Fruit fly (Drosophila melanogaster) whole organism, embryonic: ENCODE results near the gene Mlp84B.

Source experiments
- Adf1 ChIP-seq: fragments of 200-800 bp; sonication (Bioruptor generic); IDR thresholded peaks from 2 replicates; pipeline ENCODE4 v1.3.6; 2022; ENCODE audit warnings: missing biosample characterization, missing genetic modification characterization
- BEAF-32 ChIP-seq: fragments of 200-800 bp; sonication (Bioruptor generic); optimal IDR thresholded peaks from 3 replicates; lab custom pipeline; 2017; ENCODE audit warnings: missing biosample characterization, missing genetic modification characterization, mild to moderate bottlenecking, moderate library complexity, missing genetic modification reagents
- Blimp-1 ChIP-seq: fragments of 200-800 bp; sonication (Bioruptor generic); optimal IDR thresholded peaks from 3 replicates; lab custom pipeline; 2018; ENCODE audit warnings: missing biosample characterization, missing genetic modification characterization, mild to moderate bottlenecking, moderate library complexity, missing genetic modification reagents
- CG10147 ChIP-seq: fragments of 200-800 bp; sonication (Bioruptor generic); optimal IDR thresholded peaks from 2 replicates; lab custom pipeline; 2019; ENCODE audit warnings: missing biosample characterization, mild to moderate bottlenecking, missing genetic modification characterization, moderate library complexity
- CG11504 ChIP-seq: fragments of 200-800 bp; sonication (Bioruptor generic); optimal IDR thresholded peaks from 3 replicates; lab custom pipeline; 2019; ENCODE audit warnings: missing biosample characterization, mild to moderate bottlenecking, missing genetic modification characterization, moderate library complexity
- CG11723 ChIP-seq: fragments of 200-800 bp; sonication (Bioruptor generic); optimal IDR thresholded peaks from 2 replicates; lab custom pipeline; 2017; ENCODE audit warnings: missing biosample characterization, mild to moderate bottlenecking, missing genetic modification characterization
- CG12942 ChIP-seq: fragments of 200-800 bp; sonication (Bioruptor generic); optimal IDR thresholded peaks from 3 replicates; lab custom pipeline; 2016; ENCODE audit warnings: missing biosample characterization, missing genetic modification characterization
- CG13775 ChIP-seq: fragments of 200-800 bp; sonication (Bioruptor generic); optimal IDR thresholded peaks from 3 replicates; lab custom pipeline; 2017; ENCODE audit warnings: missing biosample characterization, mild to moderate bottlenecking, missing genetic modification characterization
- CG15601 ChIP-seq: fragments of 200-800 bp; sonication (Bioruptor generic); optimal IDR thresholded peaks from 3 replicates; lab custom pipeline; 2019; ENCODE audit warnings: missing biosample characterization, mild to moderate bottlenecking, missing genetic modification characterization, moderate library complexity
- CG31224 ChIP-seq: fragments of 200-800 bp; sonication (Bioruptor generic); IDR thresholded peaks from 2 replicates; pipeline ENCODE4 v1.3.6; 2022; ENCODE audit warnings: missing biosample characterization, missing genetic modification characterization
- CG31441 ChIP-seq: fragments of 200-800 bp; sonication (Bioruptor generic); IDR thresholded peaks from 2 replicates; pipeline ENCODE4 v1.3.6; 2022; ENCODE audit warnings: missing biosample characterization, missing genetic modification characterization
- CG7556 ChIP-seq: fragments of 200-800 bp; sonication (Bioruptor generic); optimal IDR thresholded peaks from 2 replicates; lab custom pipeline; 2017; ENCODE audit warnings: missing biosample characterization, mild to moderate bottlenecking, missing genetic modification characterization
- CG7963 ChIP-seq: fragments of 200-800 bp; sonication (Bioruptor generic); IDR thresholded peaks from 3 replicates; pipeline ENCODE4 v1.3.6; 2022; ENCODE audit warnings: missing biosample characterization, missing genetic modification characterization; ENCODE audit not compliant: partially characterized antibody
- CG9609 ChIP-seq: fragments of 200-800 bp; sonication (Bioruptor generic); optimal IDR thresholded peaks from 3 replicates; lab custom pipeline; 2016; ENCODE audit warnings: missing biosample characterization, missing genetic modification characterization
- CG9727 ChIP-seq: fragments of 200-800 bp; sonication (Bioruptor generic); optimal IDR thresholded peaks from 3 replicates; lab custom pipeline; 2017; ENCODE audit warnings: missing biosample characterization, mild to moderate bottlenecking, missing genetic modification characterization
- Doc3 ChIP-seq: fragments of 200-800 bp; sonication (Bioruptor generic); IDR thresholded peaks from 3 replicates; pipeline ENCODE4 v1.3.6; 2022; ENCODE audit warnings: missing biosample characterization, missing genetic modification characterization; ENCODE audit not compliant: partially characterized antibody
- Elba2 ChIP-seq: fragments of 200-800 bp; sonication (Bioruptor generic); optimal IDR thresholded peaks from 3 replicates; lab custom pipeline; 2016; ENCODE audit warnings: missing biosample characterization, missing genetic modification characterization
- HLH4C ChIP-seq: fragments of 200-800 bp; sonication (Bioruptor generic); IDR thresholded peaks from 3 replicates; pipeline ENCODE4 v1.3.6; 2022; ENCODE audit warnings: missing biosample characterization, missing genetic modification characterization; ENCODE audit not compliant: partially characterized antibody
- HLH54F ChIP-seq: fragments of 200-800 bp; sonication (Bioruptor generic); optimal IDR thresholded peaks from 3 replicates; lab custom pipeline; 2016; ENCODE audit warnings: missing biosample characterization, missing genetic modification characterization
- HmgZ ChIP-seq: fragments of 200-800 bp; sonication (Bioruptor generic); optimal IDR thresholded peaks from 2 replicates; lab custom pipeline; 2018; ENCODE audit warnings: missing biosample characterization, mild to moderate bottlenecking, missing genetic modification characterization
- MTF-1 ChIP-seq: fragments of 200-800 bp; sonication (Bioruptor generic); optimal IDR thresholded peaks from 2 replicates; lab custom pipeline; 2018; ENCODE audit warnings: missing biosample characterization, mild to moderate bottlenecking, missing genetic modification characterization, borderline replicate concordance
- Med ChIP-seq: fragments of 200-800 bp; sonication (Bioruptor generic); peaks from one replicate; lab custom pipeline; 2016; ENCODE audit warnings: missing biosample characterization, missing genetic modification characterization, mild to moderate bottlenecking, inconsistent platforms, moderate library complexity
- NfI ChIP-seq: fragments of 200-800 bp; sonication (Bioruptor generic); optimal IDR thresholded peaks from 3 replicates; lab custom pipeline; 2018; ENCODE audit warnings: missing biosample characterization, mild to moderate bottlenecking, missing genetic modification characterization, moderate library complexity
- Ptx1 ChIP-seq: fragments of 200-800 bp; sonication (Bioruptor generic); IDR thresholded peaks from 2 replicates; pipeline ENCODE4 v1.3.6; 2022; ENCODE audit warnings: missing biosample characterization, missing genetic modification characterization
- Spps ChIP-seq: fragments of 200-800 bp; sonication (Bioruptor generic); optimal IDR thresholded peaks from 2 replicates; lab custom pipeline; 2018; ENCODE audit warnings: missing biosample characterization, mild to moderate bottlenecking, missing genetic modification characterization
- amos ChIP-seq: fragments of 200-800 bp; sonication (Bioruptor generic); IDR thresholded peaks from 2 replicates; pipeline ENCODE4 v1.3.6; 2022; ENCODE audit warnings: missing biosample characterization, missing genetic modification characterization; ENCODE audit not compliant: partially characterized antibody
- aop ChIP-seq: fragments of 200-800 bp; sonication (Bioruptor generic); IDR thresholded peaks from 2 replicates; pipeline ENCODE4 v1.3.6; 2022; ENCODE audit warnings: missing biosample characterization, missing genetic modification characterization
- ash1 ChIP-seq: fragments of 200-800 bp; sonication (Bioruptor generic); optimal IDR thresholded peaks from 2 replicates; lab custom pipeline; 2018; ENCODE audit warnings: missing biosample characterization, mild to moderate bottlenecking, missing genetic modification characterization
- bsh ChIP-seq, 2 experiments: fragments of 200-800 bp; sonication (Bioruptor generic); optimal IDR thresholded peaks; 2 replicates each; lab custom pipeline; 2017 to 2018; ENCODE audit warnings: mild to moderate bottlenecking in 2 of 2, missing biosample characterization in 2 of 2, missing genetic modification characterization in 2 of 2, moderate library complexity in 1 of 2
- chif ChIP-seq, 2 experiments: fragments of 200-800 bp; sonication (Bioruptor generic); optimal IDR thresholded peaks; 3 replicates each; lab custom pipeline; 2016; ENCODE audit warnings: missing biosample characterization in 2 of 2, missing genetic modification characterization in 2 of 2
- crp ChIP-seq, 2 experiments: fragments of 200-800 bp; sonication (Bioruptor generic); optimal IDR thresholded peaks; 2 replicates in 1 of 2; 3 replicates in 1 of 2; lab custom pipeline; 2017; ENCODE audit warnings: missing biosample characterization in 2 of 2, missing genetic modification characterization in 2 of 2, mild to moderate bottlenecking in 1 of 2, moderate library complexity in 1 of 2
- dati ChIP-seq: fragments of 200-800 bp; sonication (Bioruptor generic); IDR thresholded peaks from 2 replicates; pipeline ENCODE4 v1.3.6; 2022; ENCODE audit warnings: missing biosample characterization, missing genetic modification characterization
- eyg ChIP-seq: fragments of 200-800 bp; sonication (Bioruptor generic); optimal IDR thresholded peaks from 3 replicates; lab custom pipeline; 2016; ENCODE audit warnings: missing biosample characterization, missing genetic modification characterization
- gcm ChIP-seq: fragments of 200-800 bp; sonication (Bioruptor generic); optimal IDR thresholded peaks from 2 replicates; lab custom pipeline; 2019; ENCODE audit warnings: missing biosample characterization, mild to moderate bottlenecking, missing genetic modification characterization, moderate library complexity
- gro ChIP-seq: fragments of 200-800 bp; sonication (Bioruptor generic); optimal IDR thresholded peaks from 2 replicates; lab custom pipeline; 2016; ENCODE audit warnings: missing biosample characterization, missing genetic modification characterization
- hth ChIP-seq: fragments of >200 bp; optimal IDR thresholded peaks from 2 replicates; lab custom pipeline; 2017; ENCODE audit warnings: inconsistent platforms
- lilli ChIP-seq: fragments of 200-800 bp; sonication (Bioruptor generic); optimal IDR thresholded peaks from 3 replicates; lab custom pipeline; 2016; ENCODE audit warnings: missing biosample characterization, missing genetic modification characterization
- luna ChIP-seq: fragments of 200-800 bp; sonication (Bioruptor generic); optimal IDR thresholded peaks from 2 replicates; lab custom pipeline; 2016; ENCODE audit warnings: missing biosample characterization, missing genetic modification characterization
- nerfin-1 ChIP-seq: fragments of 200-800 bp; sonication (Bioruptor generic); optimal IDR thresholded peaks from 3 replicates; lab custom pipeline; 2019; ENCODE audit warnings: missing biosample characterization, mild to moderate bottlenecking, missing genetic modification characterization, moderate library complexity
- ranshi ChIP-seq: fragments of 200-800 bp; sonication (Bioruptor generic); IDR thresholded peaks from 2 replicates; pipeline ENCODE4 v1.3.6; 2022; ENCODE audit warnings: missing biosample characterization, missing genetic modification characterization
- salm ChIP-seq: fragments of 200-800 bp; sonication (Bioruptor generic); optimal IDR thresholded peaks from 2 replicates; lab custom pipeline; 2018; ENCODE audit warnings: missing biosample characterization, mild to moderate bottlenecking, missing genetic modification characterization
- sc ChIP-seq, 3 experiments: fragments of >200 bp in 2 of 3; fragments of 200-800 bp in 1 of 3; sonication (Bioruptor generic) in 1 of 3; optimal IDR thresholded peaks; 2 replicates in 2 of 3; 3 replicates in 1 of 3; lab custom pipeline; 2017; ENCODE audit warnings: mild to moderate bottlenecking in 1 of 3, missing biosample characterization in 1 of 3, missing genetic modification characterization in 1 of 3, missing genetic modification reagents in 1 of 3
- sr ChIP-seq: fragments of 200-800 bp; sonication (Bioruptor generic); IDR thresholded peaks from 3 replicates; pipeline ENCODE4 v1.3.6; 2022; ENCODE audit warnings: missing biosample characterization, missing genetic modification characterization
- ssp ChIP-seq: fragments of 200-800 bp; sonication (Bioruptor generic); IDR thresholded peaks from 2 replicates; pipeline ENCODE4 v1.3.6; 2022; ENCODE audit warnings: missing biosample characterization, missing genetic modification characterization
- stwl ChIP-seq: fragments of 200-800 bp; sonication (Bioruptor generic); optimal IDR thresholded peaks from 3 replicates; lab custom pipeline; 2018; ENCODE audit warnings: missing biosample characterization, mild to moderate bottlenecking, missing genetic modification characterization, moderate library complexity
- tin ChIP-seq: fragments of 200-800 bp; sonication (Bioruptor generic); optimal IDR thresholded peaks from 3 replicates; lab custom pipeline; 2016; ENCODE audit warnings: missing biosample characterization, missing genetic modification characterization
- twi ChIP-seq: fragments of 200-800 bp; optimal IDR thresholded peaks from 2 replicates; lab custom pipeline; 2019; ENCODE audit warnings: missing biosample characterization, mild to moderate bottlenecking, missing genetic modification characterization, moderate library complexity
- vvl ChIP-seq: fragments of 200-800 bp; sonication (Bioruptor generic); IDR thresholded peaks from 2 replicates; pipeline ENCODE4 v1.3.6; 2022; ENCODE audit warnings: missing biosample characterization, missing genetic modification characterization
- wor ChIP-seq: fragments of 200-800 bp; sonication (Bioruptor generic); IDR thresholded peaks from 2 replicates; pipeline ENCODE4 v1.3.6; 2022; ENCODE audit warnings: missing biosample characterization, missing genetic modification characterization

Mlp84B gene

DNA sequence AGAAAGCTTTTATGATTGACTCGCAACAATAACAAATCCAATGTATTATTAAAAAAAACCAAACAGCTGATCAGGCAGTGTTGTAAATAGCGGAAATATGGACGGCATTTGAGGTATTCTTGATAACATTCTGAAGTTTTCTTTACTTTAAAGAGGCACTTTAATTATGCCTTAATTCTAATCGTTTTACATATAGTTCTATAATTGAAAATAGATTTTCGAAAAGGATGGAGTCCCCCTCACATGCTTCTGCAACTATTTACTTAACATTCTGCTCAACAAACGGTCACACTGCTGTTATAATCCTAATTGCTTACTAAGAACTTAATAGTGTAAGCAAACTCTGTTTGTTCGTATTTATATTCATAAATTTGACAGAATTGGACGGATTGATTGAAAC lies 10.4 kb upstream of the Mlp84B start, which contains the start of gene CG10068 (continued):
- TF ChIP-seq gcm (GFP tag; lab: Kevin White, UChicago) (peak; percentile 87), Ptx1 (peak; percentile 90), Adf1 (GFP tag; lab: Robert Waterston, UW) (peak; percentile 53; the same call in 1 of the 2 replicates), CG10147 (GFP tag; lab: Kevin White, UChicago) (peak; percentile 83), CG15601 (tag; lab: Kevin White, UChicago) (peak; percentile 88), salm (tag; lab: Kevin White, UChicago) (peak; percentile 75), CG9727 (GFP tag; lab: Kevin White, UChicago) (peak; percentile 92), CG31441 (GFP tag; lab: Robert Waterston, UW) (peak; percentile 88), CG12942 (peak; percentile 81), twi (tag; lab: Kevin White, UChicago) (peak; percentile 66), aop (GFP tag; lab: Robert Waterston, UW) (0 out of 2 replicates have a peak, but pooled peaks have one; percentile 79), tin (GFP tag; lab: Kevin White, UChicago) (peak; percentile 86), CG11723 (GFP tag; lab: Kevin White, UChicago) (peak; percentile 59), amos (no peak), CG9609 (GFP tag; lab: Kevin White, UChicago) (peak; percentile 87), bsh (GFP tag; optimal IDR thresholded peaks at IDR 0.05; lab: Kevin White, UChicago) (peak; percentile 30 to 91), NfI (GFP tag; lab: Kevin White, UChicago) (peak; percentile 88), luna (peak; percentile 52), CG13775 (GFP tag; lab: Kevin White, UChicago) (peak; percentile 90), ranshi (peak; percentile 91), sc (optimal IDR thresholded peaks at IDR 0.05; lab: Kevin White, UChicago) (no peak), sc (GFP tag; optimal IDR thresholded peaks at IDR 0.05; lab: Kevin White, UChicago) (peak; percentile 69), CG31224 (GFP tag; lab: Robert Waterston, UW) (peak; percentile 73), Med (GFP tag; lab: Kevin White, UChicago) (peak; percentile 99), HLH54F (GFP tag; lab: Kevin White, UChicago) (peak; percentile 88), vvl (GFP tag; lab: Robert Waterston, UW) (peak; percentile 98), gro (GFP tag; lab: Kevin White, UChicago) (peak; percentile 90), crp (GFP tag; optimal IDR thresholded peaks at IDR 0.05; lab: Kevin White, UChicago) (peak; percentile 94 to 96), chif (GFP tag; optimal IDR thresholded peaks at IDR 0.05; lab: Kevin White, UChicago) (peak; percentile 83 to 87), Blimp-1 (GFP tag; lab: Kevin White, UChicago) (peak; percentile 84), Spps (peak; percentile 80), CG7556 (GFP tag; lab: Kevin White, UChicago) (peak; percentile 83), stwl (tag; lab: Kevin White, UChicago) (peak; percentile 98), BEAF-32 (GFP tag; lab: Kevin White, UChicago) (peak; percentile 44), ash1 (GFP tag; lab: Kevin White, UChicago) (no peak), eyg (GFP tag; lab: Kevin White, UChicago) (peak; percentile 79), HLH4C (GFP tag; lab: Robert Waterston, UW) (no peak), Elba2 (GFP tag; lab: Kevin White, UChicago) (peak; percentile 91), CG7963 (GFP tag; lab: Robert Waterston, UW) (no peak), dati (GFP tag; lab: Robert Waterston, UW) (peak; percentile 88), wor (GFP tag; lab: Robert Waterston, UW) (peak; percentile 79), MTF-1 (GFP tag; lab: Kevin White, UChicago) (peak; percentile 70), nerfin-1 (peak; percentile 80), lilli (peak; percentile 93), Doc3 (GFP tag; lab: Robert Waterston, UW) (no peak), HmgZ (tag; lab: Kevin White, UChicago) (peak; percentile 92), CG11504 (tag; lab: Kevin White, UChicago) (peak; percentile 90), sr (GFP tag; lab: Robert Waterston, UW) (no peak; the same call in 1 of the 3 replicates), ssp (GFP tag; lab: Robert Waterston, UW) (peak; percentile 70), hth (lab: Kevin White, UChicago) (no peak)
